Worm (Caenorhabditis elegans) whole organism, young adult: Measurements from ENCODE around the gene srd-36.

Experiments used
- B0019.2 ChIP-seq: fragments of 200-800 bp; sonication (Bioruptor generic); conservative IDR thresholded peaks from 2 replicates; pipeline ENCODE4 v1.3.6; 2022; ENCODE audit warnings: missing genetic modification reagents, missing genetic modification characterization, missing compliant biosample characterization
- F49E8.2 ChIP-seq: sonication (generic microtip); optimal IDR thresholded peaks from 3 replicates; lab custom pipeline; 2017; ENCODE audit warnings: missing genetic modification characterization, mild to moderate bottlenecking, missing compliant biosample characterization, antibody characterized with exemption, moderate library complexity; ENCODE audit not compliant: insufficient read depth
- akir-1 ChIP-seq: fragments of 200-800 bp; sonication (Bioruptor generic); optimal IDR thresholded peaks from 2 replicates; lab custom pipeline; 2018; ENCODE audit warnings: mild to moderate bottlenecking, missing genetic modification characterization, moderate library complexity, missing compliant biosample characterization
- ceh-40 ChIP-seq: fragments of 200-800 bp; sonication (Bioruptor generic); IDR thresholded peaks from 2 replicates; pipeline ENCODE4 v1.3.6; 2022; ENCODE audit warnings: missing genetic modification characterization, missing compliant biosample characterization
- ceh-91 ChIP-seq: fragments of 200-800 bp; sonication (Bioruptor generic); IDR thresholded peaks from 2 replicates; pipeline ENCODE4 v1.3.6; 2022; ENCODE audit warnings: missing genetic modification reagents, missing genetic modification characterization, missing compliant biosample characterization
- ets-4 ChIP-seq: fragments of 200-800 bp; sonication (Bioruptor generic); optimal IDR thresholded peaks from 2 replicates; lab custom pipeline; 2018; ENCODE audit warnings: mild to moderate bottlenecking, missing genetic modification characterization, missing compliant biosample characterization
- lin-40 ChIP-seq: sonication (generic microtip); optimal IDR thresholded peaks from 2 replicates; lab custom pipeline; 2016; ENCODE audit warnings: missing genetic modification characterization, mild to moderate bottlenecking, missing compliant biosample characterization, missing genotype, missing genetic modification reagents
- madf-8 ChIP-seq: fragments of 200-800 bp; sonication (Bioruptor generic); conservative IDR thresholded peaks from 2 replicates; pipeline ENCODE4 v1.3.6; 2022; ENCODE audit warnings: missing genetic modification reagents, missing genetic modification characterization, missing compliant biosample characterization
- pha-4 ChIP-seq: fragments of 150-350 bp; sonication (generic microtip); optimal IDR thresholded peaks from 2 replicates; lab custom pipeline; 2014; ENCODE audit warnings: missing biosample characterization, missing genetic modification reagents, missing genetic modification characterization

- TF ChIP-seq akir-1 (no peak), ceh-91 (GFP tag; lab: Robert Waterston, UW) (no peak), ets-4 (GFP tag; lab: Kevin White, UChicago) (no peak), lin-40 (no peak), madf-8 (GFP tag; lab: Robert Waterston, UW) (no peak), B0019.2 (GFP tag; lab: Robert Waterston, UW) (no peak), F49E8.2 (tag; lab: Kevin White, UChicago) (no peak), pha-4 (tag; lab: Kevin White, UChicago) (no peak), ceh-40 (no peak)
Measured at ce11 chrX:13278876-13279275, 15.7 kb downstream of the srd-36 start, which contains the start of gene phf-33.
